Worm (Caenorhabditis elegans): Measurements from ENCODE around the gene ins-6.

Gene ins-6

ce11 chrII:6049546-6049945 lies 49.3 kb downstream of the ins-6 start (continued):
- 0 out of 2 replicates have a peak, but pooled peaks have one; percentile 14 for TF ChIP-seq madf-6 (GFP tag; IDR thresholded peaks at IDR 0.05)
- TF ChIP-seq ztf-18 (tag; optimal IDR thresholded peaks at IDR 0.05) = peak; percentile 75
- TF ChIP-seq let-607 (tag; optimal IDR thresholded peaks at IDR 0.05) = no peak
- TF ChIP-seq nhr-90 (tag; optimal IDR thresholded peaks at IDR 0.05) = no peak
- no peak for TF ChIP-seq let-526 (GFP tag; IDR thresholded peaks at IDR 0.05)
- no peak for TF ChIP-seq T26A5.8 (tag; optimal IDR thresholded peaks at IDR 0.05)
- no peak for TF ChIP-seq K11D2.4 (GFP tag; IDR thresholded peaks at IDR 0.05)
- TF ChIP-seq sea-2 (GFP tag; IDR thresholded peaks at IDR 0.05) = no peak
- no peak for TF ChIP-seq C06A6.2 (GFP tag; conservative IDR thresholded peaks at IDR 0.05)
- TF ChIP-seq F10E7.11 (tag; optimal IDR thresholded peaks at IDR 0.05) = no peak
- no peak for TF ChIP-seq bed-1 (GFP tag; IDR thresholded peaks at IDR 0.05)
- no peak for TF ChIP-seq tbp1 (GFP tag; optimal IDR thresholded peaks at IDR 0.05)

ce11 chrII:6050120-6050519 lies 49.9 kb downstream of the ins-6 start, which contains the start of gene gldc-1:
Gene gldc-1, plus strand, starts transcription at chrII:6050420.
- TF ChIP-seq lsy-27 (tag; optimal IDR thresholded peaks at IDR 0.05; ENCODE audit: borderline replicate concordance, insufficient read depth) = no peak
- no peak for TF ChIP-seq egl-18 (GFP tag; IDR thresholded peaks at IDR 0.05)
- no peak for TF ChIP-seq egl-44 (GFP tag; IDR thresholded peaks at IDR 0.05)
- TF ChIP-seq pha-4 (tag; optimal IDR thresholded peaks at IDR 0.05) = no peak
- no peak for TF ChIP-seq sdz-38 (tag; optimal IDR thresholded peaks at IDR 0.05)
- TF ChIP-seq nfya-1 (tag; optimal IDR thresholded peaks at IDR 0.05; ENCODE audit: borderline replicate concordance, insufficient read depth) = no peak
- no peak for TF ChIP-seq dox-1 (GFP tag; IDR thresholded peaks at IDR 0.05)
- no peak for TF ChIP-seq D2030.7 (GFP tag; IDR thresholded peaks at IDR 0.05)
- no peak for TF ChIP-seq ekl-4 (GFP tag; IDR thresholded peaks at IDR 0.05)
- no peak for TF ChIP-seq B0035.1 (tag; optimal IDR thresholded peaks at IDR 0.05)
- no peak for TF ChIP-seq aptf-2 (GFP tag; conservative IDR thresholded peaks at IDR 0.05)
- TF ChIP-seq snpc-4 (GFP tag; optimal IDR thresholded peaks at IDR 0.05) = no peak
- no peak for TF ChIP-seq snpc-4 (tag; optimal IDR thresholded peaks at IDR 0.05)
- no peak for TF ChIP-seq efl-1 (GFP tag; optimal IDR thresholded peaks at IDR 0.05)
- no peak for TF ChIP-seq lin-35 (GFP tag; optimal IDR thresholded peaks at IDR 0.05)
- no peak for TF ChIP-seq rec-8 (tag; optimal IDR thresholded peaks at IDR 0.05)
- TF ChIP-seq zim-3 (tag; optimal IDR thresholded peaks at IDR 0.05) = no peak
- TF ChIP-seq hlh-12 (tag; optimal IDR thresholded peaks at IDR 0.05) = no peak
